Worm (Caenorhabditis elegans): ENCODE results near the gene W10C4.1.

The W10C4.1 gene

DNA sequence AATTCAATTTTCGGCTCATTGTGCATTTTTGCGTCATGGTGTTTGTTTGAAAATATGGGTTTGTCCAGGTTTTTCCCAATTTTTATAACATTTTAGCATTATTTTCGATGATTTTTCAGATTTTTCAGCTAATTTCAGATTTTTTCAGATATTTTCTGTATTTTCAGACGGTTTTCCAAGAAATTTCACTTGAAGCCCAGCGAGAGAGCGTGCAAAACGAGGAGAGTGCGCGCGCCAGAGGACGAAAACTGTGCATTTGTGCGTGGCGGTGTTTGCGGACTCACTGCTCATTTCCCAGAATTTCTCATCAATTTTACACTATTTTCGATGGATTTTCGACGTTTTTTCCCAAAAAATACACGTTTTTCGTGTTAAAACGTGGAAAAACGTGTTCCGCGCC is 28.2 kb upstream of the W10C4.1 start (continued):
- no peak for TF ChIP-seq unc-55 (GFP tag; optimal IDR thresholded peaks at IDR 0.05)
- no peak for TF ChIP-seq ref-2 (tag; optimal IDR thresholded peaks at IDR 0.05)
- no peak for TF ChIP-seq pag-3 (tag; optimal IDR thresholded peaks at IDR 0.05; ENCODE audit: borderline replicate concordance)
- peak; percentile 32 for TF ChIP-seq elt-2 (tag; optimal IDR thresholded peaks at IDR 0.05)
- no peak for TF ChIP-seq ceh-6 (GFP tag; optimal IDR thresholded peaks at IDR 0.05)
- no peak for TF ChIP-seq ceh-48 (tag; optimal IDR thresholded peaks at IDR 0.05)

DNA sequence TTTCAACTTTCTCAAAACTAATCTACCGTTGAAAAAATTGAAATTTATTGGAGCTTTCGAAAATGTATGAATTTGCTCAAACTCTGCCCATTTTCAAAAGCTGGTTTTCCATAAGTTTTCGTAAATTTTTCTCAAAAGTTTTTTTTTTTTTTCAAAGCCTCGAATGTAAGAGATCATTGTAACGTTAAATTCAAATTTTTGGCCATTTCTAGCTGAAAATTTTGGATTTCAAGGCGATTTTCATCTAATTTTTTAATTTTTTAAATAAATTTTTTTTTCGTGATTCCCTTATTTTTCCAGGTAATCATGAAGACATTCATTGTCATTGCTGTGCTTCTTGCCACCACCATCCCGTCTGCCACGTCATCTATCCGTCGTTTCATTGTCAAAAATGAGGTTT is 23.2 kb upstream of the W10C4.1 start, which contains the start of gene hpo-38:
hpo-38 (plus strand) TSS at position 301 of the 400 bp plus-strand sequence.
- TF ChIP-seq eyg-1 (tag; optimal IDR thresholded peaks at IDR 0.05) (no peak), ceh-34 (tag; optimal IDR thresholded peaks at IDR 0.05) (no peak)

- no peak for TF ChIP-seq F13H6.1 (tag; optimal IDR thresholded peaks at IDR 0.05)
- TF ChIP-seq hlh-15 (tag; optimal IDR thresholded peaks at IDR 0.05): no peak
- TF ChIP-seq pros-1 (tag; optimal IDR thresholded peaks at IDR 0.05): no peak
- no peak for TF ChIP-seq eyg-1 (tag; optimal IDR thresholded peaks at IDR 0.05)
- no peak for TF ChIP-seq hlh-13 (GFP tag; optimal IDR thresholded peaks at IDR 0.05)
- no peak for TF ChIP-seq ceh-30 (tag; optimal IDR thresholded peaks at IDR 0.05)
Measured at ce11 chrIII:227033-227432, 20.1 kb upstream of the W10C4.1 start.

DNA sequence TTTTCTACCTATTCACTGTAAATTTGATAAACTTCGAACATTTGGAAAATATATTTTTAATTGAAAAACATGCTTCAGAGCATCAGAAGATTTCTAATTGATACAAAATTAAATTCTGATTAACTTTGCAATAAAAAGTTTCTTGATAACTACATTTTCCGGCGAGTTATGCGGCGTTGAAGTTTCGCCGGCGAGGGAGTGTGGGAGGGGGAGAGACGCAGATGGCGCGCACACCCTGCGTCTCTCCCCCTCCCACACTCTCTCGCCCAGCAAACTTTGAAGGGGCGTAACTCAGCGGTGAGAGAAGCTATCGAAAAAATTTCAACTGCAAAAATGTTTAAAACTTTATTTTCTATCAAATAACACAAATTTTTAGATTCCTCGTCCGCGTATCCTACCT is 15.6 kb upstream of the W10C4.1 start:
- TF ChIP-seq unc-86 (tag; optimal IDR thresholded peaks at IDR 0.05): no peak

DNA sequence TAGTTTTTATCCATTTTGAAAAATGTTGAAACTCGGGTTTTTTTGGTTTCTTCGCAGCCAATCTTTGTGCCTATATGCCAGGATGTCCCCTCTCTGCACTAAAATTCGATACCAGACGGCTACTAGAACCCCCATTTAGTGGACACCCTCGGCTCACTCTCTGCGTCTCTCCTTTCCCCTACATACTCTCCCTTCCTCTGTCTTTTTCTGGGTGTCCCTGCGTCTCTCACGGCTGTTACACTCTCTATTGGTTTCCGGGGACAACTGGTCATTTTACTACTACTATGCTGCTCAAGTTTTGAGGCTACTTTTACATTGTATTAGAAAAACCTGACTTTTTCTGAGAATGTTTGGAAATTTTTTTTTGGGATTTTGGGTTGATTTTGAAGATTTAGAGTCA is 13.4 kb upstream of the W10C4.1 start:
- TF ChIP-seq ceh-34 (tag; optimal IDR thresholded peaks at IDR 0.05) (peak; percentile 46), nfya-1 (tag; optimal IDR thresholded peaks at IDR 0.05) (peak; percentile 20), unc-42 (tag; optimal IDR thresholded peaks at IDR 0.05) (peak; percentile 29), ceh-48 (tag; optimal IDR thresholded peaks at IDR 0.05) (peak; percentile 6), ceh-31 (tag; optimal IDR thresholded peaks at IDR 0.05) (peak; percentile 49), K02D7.2 (tag; optimal IDR thresholded peaks at IDR 0.05) (no peak)

ce11 chrIII:211387-211786 is 4.5 kb upstream of the W10C4.1 start:
- TF ChIP-seq eyg-1 (tag; optimal IDR thresholded peaks at IDR 0.05) (no peak), pros-1 (tag; optimal IDR thresholded peaks at IDR 0.05) (no peak), zip-5 (tag; optimal IDR thresholded peaks at IDR 0.05) (no peak), unc-42 (tag; optimal IDR thresholded peaks at IDR 0.05) (peak; percentile 65)

DNA sequence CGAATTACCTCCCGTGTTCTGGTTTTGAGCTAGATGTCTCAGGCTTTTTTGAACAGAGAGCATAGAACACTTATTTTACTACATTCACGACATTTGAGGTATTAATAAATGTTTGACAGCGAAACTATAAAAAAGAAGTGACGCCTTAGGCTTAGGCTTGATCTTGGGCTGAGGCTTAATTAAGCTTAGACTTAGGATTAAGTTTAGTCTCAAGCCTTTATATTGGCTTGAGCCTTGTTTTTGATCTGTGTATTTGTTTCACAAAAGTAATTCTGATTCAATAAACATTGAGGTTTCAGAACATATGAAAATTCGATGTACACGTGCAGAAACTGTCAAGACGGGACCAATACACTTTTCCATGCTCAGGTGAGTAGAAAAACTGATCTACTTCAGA is 2.8 kb upstream of the W10C4.1 start, which contains the start of gene klp-20:
klp-20 (plus strand) TSS at position 298 of the 397 bp plus-strand sequence.
- TF ChIP-seq ceh-18 (tag; optimal IDR thresholded peaks at IDR 0.05): no peak
- no peak for TF ChIP-seq che-1 (tag; optimal IDR thresholded peaks at IDR 0.05)

ce11 chrIII:208793-209694 is 2.1 kb upstream of the W10C4.1 start:
- no peak for TF ChIP-seq Y22D7AL.16 (tag; optimal IDR thresholded peaks at IDR 0.05)
- no peak for TF ChIP-seq ztf-16 (tag; optimal IDR thresholded peaks at IDR 0.05)
- no peak for TF ChIP-seq lin-11 (tag; optimal IDR thresholded peaks at IDR 0.05)
- peak; percentile 95 for TF ChIP-seq unc-42 (tag; optimal IDR thresholded peaks at IDR 0.05)
- no peak for TF ChIP-seq npax-4 (tag; optimal IDR thresholded peaks at IDR 0.05)
- TF ChIP-seq sox-4 (tag; optimal IDR thresholded peaks at IDR 0.05): no peak
- no peak for TF ChIP-seq pha-4 (tag; optimal IDR thresholded peaks at IDR 0.05)
- TF ChIP-seq ceh-31 (tag; optimal IDR thresholded peaks at IDR 0.05): peak; percentile 31
- TF ChIP-seq mec-3 (tag; optimal IDR thresholded peaks at IDR 0.05; ENCODE audit: borderline replicate concordance): no peak
- TF ChIP-seq ceh-2 (tag; optimal IDR thresholded peaks at IDR 0.05): no peak
- no peak for TF ChIP-seq elt-2 (tag; optimal IDR thresholded peaks at IDR 0.05)
- TF ChIP-seq F13H6.1 (tag; optimal IDR thresholded peaks at IDR 0.05): no peak
- TF ChIP-seq tbx-7 (tag; optimal IDR thresholded peaks at IDR 0.05): no peak
- TF ChIP-seq eyg-1 (tag; optimal IDR thresholded peaks at IDR 0.05): no peak
- peak; percentile 72 for TF ChIP-seq fkh-10 (GFP tag; optimal IDR thresholded peaks at IDR 0.05)
- TF ChIP-seq unc-55 (GFP tag; optimal IDR thresholded peaks at IDR 0.05): peak; percentile 59
- TF ChIP-seq pax-1 (tag; optimal IDR thresholded peaks at IDR 0.05): no peak
